Fruit fly (Drosophila melanogaster) whole organism, prepupa: ENCODE results near the gene CG5645.

ENCODE experiments used
- CG10631 ChIP-seq: fragments of 200-800 bp; sonication (Bioruptor generic); optimal IDR thresholded peaks from 2 replicates; lab custom pipeline; 2016; ENCODE audit warnings: missing biosample characterization, missing genetic modification characterization
- CG10669 ChIP-seq: fragments of 200-800 bp; sonication (Bioruptor generic); optimal IDR thresholded peaks from 3 replicates; lab custom pipeline; 2018; ENCODE audit warnings: missing biosample characterization, mild to moderate bottlenecking, missing genetic modification characterization, moderate library complexity
- CG11294 ChIP-seq: fragments of 200-800 bp; sonication (Bioruptor generic); IDR thresholded peaks from 2 replicates; pipeline ENCODE4 v1.3.6; 2022; ENCODE audit warnings: missing biosample characterization, missing genetic modification characterization
- CG11762 ChIP-seq: fragments of 200-800 bp; sonication (Bioruptor generic); optimal IDR thresholded peaks from 3 replicates; lab custom pipeline; 2016; ENCODE audit warnings: missing biosample characterization, missing genetic modification characterization; ENCODE audit not compliant: insufficient read depth
- CG11902 ChIP-seq: fragments of 200-800 bp; sonication (Bioruptor generic); optimal IDR thresholded peaks from 3 replicates; lab custom pipeline; 2016; ENCODE audit warnings: missing biosample characterization, missing genetic modification characterization
- CG15336 ChIP-seq: fragments of 200-800 bp; sonication (Bioruptor generic); IDR thresholded peaks from 2 replicates; pipeline ENCODE4 v1.3.6; 2022; ENCODE audit warnings: missing biosample characterization, missing genetic modification characterization
- CG1621 ChIP-seq: fragments of 200-800 bp; sonication (Bioruptor generic); optimal IDR thresholded peaks from 3 replicates; lab custom pipeline; 2018; ENCODE audit warnings: missing biosample characterization, mild to moderate bottlenecking, missing genetic modification characterization
- CG16779 ChIP-seq: fragments of 200-800 bp; sonication (Bioruptor generic); optimal IDR thresholded peaks from 3 replicates; lab custom pipeline; 2017; ENCODE audit warnings: missing biosample characterization, mild to moderate bottlenecking, missing genetic modification characterization
- CG3032 ChIP-seq: fragments of 200-800 bp; optimal IDR thresholded peaks from 2 replicates; lab custom pipeline; 2019; ENCODE audit warnings: missing biosample characterization, mild to moderate bottlenecking, missing genetic modification characterization, moderate library complexity
- CG31627 ChIP-seq: fragments of 200-800 bp; sonication (Bioruptor generic); optimal IDR thresholded peaks from 3 replicates; lab custom pipeline; 2016; ENCODE audit warnings: missing biosample characterization, missing genetic modification characterization
- CG32006 ChIP-seq: fragments of 200-800 bp; sonication (Bioruptor generic); optimal IDR thresholded peaks from 3 replicates; lab custom pipeline; 2017; ENCODE audit warnings: missing biosample characterization, mild to moderate bottlenecking, missing genetic modification characterization
- CG34406 ChIP-seq: fragments of 200-800 bp; sonication (Bioruptor generic); optimal IDR thresholded peaks from 3 replicates; lab custom pipeline; 2016; ENCODE audit warnings: missing biosample characterization, missing genetic modification characterization
- CG3919 ChIP-seq: fragments of 200-800 bp; sonication (Bioruptor generic); optimal IDR thresholded peaks from 3 replicates; lab custom pipeline; 2016; ENCODE audit warnings: missing biosample characterization, missing genetic modification characterization
- CG4318 ChIP-seq: fragments of 200-800 bp; sonication (Bioruptor generic); optimal IDR thresholded peaks from 3 replicates; lab custom pipeline; 2017; ENCODE audit warnings: missing biosample characterization, mild to moderate bottlenecking, missing genetic modification characterization
- CG6163 ChIP-seq: fragments of 200-800 bp; sonication (Bioruptor generic); IDR thresholded peaks from 3 replicates; pipeline ENCODE4 v1.3.6; 2022; ENCODE audit warnings: missing biosample characterization, missing genetic modification characterization
- CG6276 ChIP-seq: fragments of 200-800 bp; sonication (Bioruptor generic); optimal IDR thresholded peaks from 2 replicates; lab custom pipeline; 2017; ENCODE audit warnings: missing biosample characterization, mild to moderate bottlenecking, missing genetic modification characterization
- CG6792 ChIP-seq: fragments of 200-800 bp; sonication (Bioruptor generic); optimal IDR thresholded peaks from 3 replicates; lab custom pipeline; 2016; ENCODE audit warnings: missing biosample characterization, missing genetic modification characterization
- CG6808 ChIP-seq: fragments of 200-800 bp; sonication (Bioruptor generic); optimal IDR thresholded peaks from 3 replicates; lab custom pipeline; 2017; ENCODE audit warnings: missing biosample characterization, missing genetic modification characterization, mild to moderate bottlenecking, moderate library complexity, missing genetic modification reagents
- CG6854 ChIP-seq: fragments of 200-800 bp; sonication (Bioruptor generic); optimal IDR thresholded peaks from 2 replicates; lab custom pipeline; 2017; ENCODE audit warnings: missing biosample characterization, mild to moderate bottlenecking, missing genetic modification characterization
- CG7368 ChIP-seq: fragments of 200-800 bp; sonication (Bioruptor generic); optimal IDR thresholded peaks from 3 replicates; lab custom pipeline; 2016; ENCODE audit warnings: missing biosample characterization, missing genetic modification characterization
- CG8119 ChIP-seq: fragments of 200-800 bp; sonication (Bioruptor generic); IDR thresholded peaks from 3 replicates; pipeline ENCODE4 v1.3.6; 2022; ENCODE audit warnings: missing biosample characterization, missing genetic modification characterization
- CG8319 ChIP-seq: fragments of 200-800 bp; sonication (Bioruptor generic); optimal IDR thresholded peaks from 3 replicates; lab custom pipeline; 2016; ENCODE audit warnings: missing biosample characterization, missing genetic modification characterization
- CG8632 ChIP-seq: fragments of 200-800 bp; sonication (Bioruptor generic); optimal IDR thresholded peaks from 3 replicates; lab custom pipeline; 2016; ENCODE audit warnings: missing biosample characterization, missing genetic modification characterization
- CG9139 ChIP-seq: fragments of 200-800 bp; sonication (Bioruptor generic); optimal IDR thresholded peaks from 3 replicates; lab custom pipeline; 2017; ENCODE audit warnings: missing biosample characterization, mild to moderate bottlenecking, missing genetic modification characterization
- Eip75B ChIP-seq: fragments of 200-800 bp; sonication (Bioruptor generic); optimal IDR thresholded peaks from 3 replicates; lab custom pipeline; 2016; ENCODE audit warnings: missing biosample characterization, missing genetic modification characterization
- Eip78C ChIP-seq: fragments of 200-800 bp; sonication (Bioruptor generic); peaks from one replicate; lab custom pipeline; 2016; ENCODE audit warnings: missing biosample characterization, missing genetic modification characterization
- Eip93F ChIP-seq: fragments of 200-800 bp; sonication (Bioruptor generic); optimal IDR thresholded peaks from 2 replicates; lab custom pipeline; 2016; ENCODE audit warnings: missing biosample characterization, mild to moderate bottlenecking, missing genetic modification characterization
- Ets21C ChIP-seq: fragments of 200-800 bp; sonication (Bioruptor generic); optimal IDR thresholded peaks from 3 replicates; lab custom pipeline; 2016; ENCODE audit warnings: missing biosample characterization, missing genetic modification characterization
- Ets96B ChIP-seq: fragments of 200-800 bp; optimal IDR thresholded peaks from 2 replicates; lab custom pipeline; 2019; ENCODE audit warnings: missing biosample characterization, mild to moderate bottlenecking, missing genetic modification characterization, moderate library complexity
- Gug ChIP-seq: fragments of 200-800 bp; sonication (Bioruptor generic); IDR thresholded peaks from 2 replicates; pipeline ENCODE4 v1.3.6; 2022; ENCODE audit warnings: missing biosample characterization, missing genetic modification characterization
- Hr38 ChIP-seq: sonication (Bioruptor generic); optimal IDR thresholded peaks from 2 replicates; lab custom pipeline; 2016; ENCODE audit warnings: missing biosample characterization, missing genetic modification characterization
- Hr39 ChIP-seq: fragments of 200-800 bp; sonication (Bioruptor generic); optimal IDR thresholded peaks from 2 replicates; lab custom pipeline; 2016; ENCODE audit warnings: missing biosample characterization, missing genetic modification characterization
- Hr4 ChIP-seq: fragments of 200-800 bp; sonication (Bioruptor generic); optimal IDR thresholded peaks from 3 replicates; lab custom pipeline; 2016; ENCODE audit warnings: missing biosample characterization, missing genetic modification characterization
- Lpt ChIP-seq: fragments of 200-800 bp; sonication (Bioruptor generic); optimal IDR thresholded peaks from 3 replicates; lab custom pipeline; 2016; ENCODE audit warnings: missing biosample characterization, missing genetic modification characterization
- OdsH ChIP-seq: fragments of 200-800 bp; sonication (Bioruptor generic); optimal IDR thresholded peaks from 3 replicates; lab custom pipeline; 2016; ENCODE audit warnings: missing biosample characterization, missing genetic modification characterization
- Smox ChIP-seq: fragments of 200-800 bp; sonication (Bioruptor generic); optimal IDR thresholded peaks from 3 replicates; lab custom pipeline; 2016; ENCODE audit warnings: missing biosample characterization, missing genetic modification characterization
- Sox102F ChIP-seq: fragments of 200-800 bp; sonication (Bioruptor generic); optimal IDR thresholded peaks from 2 replicates; lab custom pipeline; 2016; ENCODE audit warnings: missing biosample characterization, mild to moderate bottlenecking, missing genetic modification characterization
- Sox14 ChIP-seq: fragments of 200-800 bp; sonication (Bioruptor generic); optimal IDR thresholded peaks from 3 replicates; lab custom pipeline; 2016; ENCODE audit warnings: missing biosample characterization, missing genetic modification characterization
- Sox15 ChIP-seq: fragments of 200-800 bp; sonication (Bioruptor generic); optimal IDR thresholded peaks from 3 replicates; lab custom pipeline; 2016; ENCODE audit warnings: missing biosample characterization, missing genetic modification characterization
- achi ChIP-seq: fragments of 200-800 bp; sonication (Bioruptor generic); optimal IDR thresholded peaks from 3 replicates; lab custom pipeline; 2016; ENCODE audit warnings: missing biosample characterization, missing genetic modification characterization
- acj6 ChIP-seq: fragments of 200-800 bp; sonication (Bioruptor generic); optimal IDR thresholded peaks from 3 replicates; lab custom pipeline; 2016; ENCODE audit warnings: missing biosample characterization, missing genetic modification characterization
- cyc ChIP-seq: fragments of 200-800 bp; sonication (Bioruptor generic); optimal IDR thresholded peaks from 3 replicates; lab custom pipeline; 2016; ENCODE audit warnings: missing biosample characterization, missing genetic modification characterization
- dac ChIP-seq: fragments of 200-800 bp; sonication (Bioruptor generic); optimal IDR thresholded peaks from 2 replicates; lab custom pipeline; 2017; ENCODE audit warnings: missing biosample characterization, mild to moderate bottlenecking, missing genetic modification characterization
- dsx ChIP-seq: fragments of 200-800 bp; optimal IDR thresholded peaks from 3 replicates; lab custom pipeline; 2019; ENCODE audit warnings: missing biosample characterization, mild to moderate bottlenecking, missing genetic modification characterization, moderate library complexity; ENCODE audit not compliant: poor library complexity, severe bottlenecking
- eg ChIP-seq: fragments of 200-800 bp; sonication (Bioruptor generic); IDR thresholded peaks from 3 replicates; pipeline ENCODE4 v1.3.6; 2022; ENCODE audit warnings: missing biosample characterization, missing genetic modification characterization
- fd59A ChIP-seq: fragments of 200-800 bp; sonication (Bioruptor generic); optimal IDR thresholded peaks from 2 replicates; lab custom pipeline; 2017; ENCODE audit warnings: missing biosample characterization, mild to moderate bottlenecking, missing genetic modification characterization, missing genetic modification reagents
- fkh ChIP-seq: fragments of 200-800 bp; sonication (Bioruptor generic); optimal IDR thresholded peaks from 3 replicates; lab custom pipeline; 2017; ENCODE audit warnings: missing biosample characterization, mild to moderate bottlenecking, missing genetic modification characterization, moderate library complexity
- lz ChIP-seq: fragments of 200-800 bp; sonication (Bioruptor generic); optimal IDR thresholded peaks from 3 replicates; lab custom pipeline; 2016; ENCODE audit warnings: missing biosample characterization, missing genetic modification characterization
- salr ChIP-seq, 2 experiments: fragments of 200-800 bp; sonication (Bioruptor generic); optimal IDR thresholded peaks; 3 replicates each; lab custom pipeline; 2016 to 2018; ENCODE audit warnings: missing biosample characterization in 2 of 2, missing genetic modification characterization in 2 of 2, mild to moderate bottlenecking in 1 of 2
- ss ChIP-seq, 2 experiments: fragments of 200-800 bp; sonication (Bioruptor generic); optimal IDR thresholded peaks; 2 replicates in 1 of 2; 3 replicates in 1 of 2; lab custom pipeline; 2017 to 2018; ENCODE audit warnings: mild to moderate bottlenecking in 2 of 2, missing biosample characterization in 2 of 2, missing genetic modification characterization in 2 of 2, moderate library complexity in 1 of 2
- svp ChIP-seq: fragments of 200-800 bp; sonication (Bioruptor generic); peaks from one replicate; lab custom pipeline; 2016; ENCODE audit warnings: missing biosample characterization, missing genetic modification characterization
- topi ChIP-seq: fragments of 200-800 bp; sonication (Bioruptor generic); optimal IDR thresholded peaks from 3 replicates; lab custom pipeline; 2016; ENCODE audit warnings: missing biosample characterization, missing genetic modification characterization
- vri ChIP-seq: fragments of 200-800 bp; sonication (Bioruptor generic); optimal IDR thresholded peaks from 3 replicates; lab custom pipeline; 2016; ENCODE audit warnings: missing biosample characterization, mild to moderate bottlenecking, missing genetic modification characterization

Gene CG5645

dm6 chr3L:12136630-12137029 lies at the start of gene CG5645, which contains the start of gene Atg12:
Gene CG5645 (minus strand): TSS chr3L:12136706.
Gene Atg12 (plus strand): TSS chr3L:12136967.
- TF ChIP-seq dac (GFP tag; lab: Kevin White, UChicago) (no peak), CG10669 (peak; percentile 69), Gug (no peak), vri (GFP tag; lab: Kevin White, UChicago) (no peak), CG8632 (GFP tag; lab: Kevin White, UChicago) (peak; percentile 44), Eip78C (GFP tag; lab: Kevin White, UChicago) (peak; percentile 92), CG6163 (GFP tag; lab: Robert Waterston, UW) (no peak), svp (GFP tag; lab: Kevin White, UChicago) (peak; percentile 74), eg (GFP tag; lab: Robert Waterston, UW) (peak; percentile 54), Eip93F (GFP tag; lab: Kevin White, UChicago) (peak; percentile 18), CG6276 (GFP tag; lab: Kevin White, UChicago) (no peak), CG34406 (peak; percentile 16), CG7368 (peak; percentile 42), CG11294 (GFP tag; lab: Robert Waterston, UW) (no peak), Ets21C (GFP tag; lab: Kevin White, UChicago) (peak; percentile 46), acj6 (GFP tag; lab: Kevin White, UChicago) (peak; percentile 56), CG6808 (GFP tag; lab: Kevin White, UChicago) (no peak), Hr38 (GFP tag; lab: Kevin White, UChicago) (no peak), CG15336 (GFP tag; lab: Robert Waterston, UW) (peak; percentile 48), dsx (GFP tag; lab: Kevin White, UChicago) (peak; percentile 69), CG8119 (GFP tag; lab: Robert Waterston, UW) (peak; percentile 15; the same call in 1 of the 3 replicates), fkh (GFP tag; lab: Kevin White, UChicago) (peak; percentile 69), CG9139 (no peak), CG16779 (tag; lab: Kevin White, UChicago) (no peak), Sox102F (no peak), Eip75B (GFP tag; lab: Kevin White, UChicago) (peak; percentile 59), Lpt (GFP tag; lab: Kevin White, UChicago) (peak; percentile 12), OdsH (GFP tag; lab: Kevin White, UChicago) (peak; percentile 64), ss (GFP tag; optimal IDR thresholded peaks at IDR 0.05; lab: Kevin White, UChicago) (peak; percentile 12 to 66), Hr4 (peak; percentile 65), Smox (no peak), fd59A (GFP tag; lab: Kevin White, UChicago) (no peak), Hr39 (GFP tag; lab: Kevin White, UChicago) (peak; percentile 26), CG31627 (peak; percentile 48), CG11902 (GFP tag; lab: Kevin White, UChicago) (peak; percentile 30), achi (GFP tag; lab: Kevin White, UChicago) (peak; percentile 54), lz (GFP tag; lab: Kevin White, UChicago) (peak; percentile 61), CG3032 (tag; lab: Kevin White, UChicago) (peak; percentile 68), Ets96B (tag; lab: Kevin White, UChicago) (peak; percentile 52), Sox15 (GFP tag; lab: Kevin White, UChicago) (no peak), cyc (GFP tag; lab: Kevin White, UChicago) (peak; percentile 72), CG10631 (GFP tag; lab: Kevin White, UChicago) (peak; percentile 71), salr (GFP tag; optimal IDR thresholded peaks at IDR 0.05; lab: Kevin White, UChicago) (peak in 1 of 2 experiments; percentile 24), CG3919 (GFP tag; lab: Kevin White, UChicago) (peak; percentile 72), CG8319 (GFP tag; lab: Kevin White, UChicago) (peak; percentile 14), CG6792 (GFP tag; lab: Kevin White, UChicago) (peak; percentile 52), Sox14 (GFP tag; lab: Kevin White, UChicago) (peak; percentile 43), CG4318 (GFP tag; lab: Kevin White, UChicago) (no peak), CG32006 (peak; percentile 11), CG11762 (peak; percentile 31), CG6854 (GFP tag; lab: Kevin White, UChicago) (no peak), CG1621 (tag; lab: Kevin White, UChicago) (no peak), topi (GFP tag; lab: Kevin White, UChicago) (peak; percentile 76)
